Fruit fly (Drosophila melanogaster) whole organism, embryonic: ENCODE results near the gene hd.
A peak's percentile ranks its signal among the peaks of the same experiment; 100 is the strongest.

ENCODE experiments used
- ATbp ChIP-seq: fragments of 200-800 bp; sonication (Bioruptor generic); optimal IDR thresholded peaks from 2 replicates; lab custom pipeline; 2017; ENCODE audit warnings: missing biosample characterization, mild to moderate bottlenecking, missing genetic modification characterization, missing genetic modification reagents
- Asciz ChIP-seq: fragments of 200-800 bp; sonication (Bioruptor generic); optimal IDR thresholded peaks from 2 replicates; lab custom pipeline; 2017; ENCODE audit warnings: missing biosample characterization, mild to moderate bottlenecking, missing genetic modification characterization, missing genetic modification reagents
- BEAF-32 ChIP-seq: fragments of 200-800 bp; sonication (Bioruptor generic); optimal IDR thresholded peaks from 3 replicates; lab custom pipeline; 2017; ENCODE audit warnings: missing biosample characterization, missing genetic modification characterization, mild to moderate bottlenecking, moderate library complexity, missing genetic modification reagents
- CG10267 ChIP-seq: fragments of 200-800 bp; sonication (Bioruptor generic); optimal IDR thresholded peaks from 2 replicates; lab custom pipeline; 2018; ENCODE audit warnings: missing biosample characterization, mild to moderate bottlenecking, missing genetic modification characterization, moderate library complexity
- CG10979 ChIP-seq: fragments of 200-800 bp; sonication (Bioruptor generic); optimal IDR thresholded peaks from 2 replicates; lab custom pipeline; 2018; ENCODE audit warnings: missing biosample characterization, mild to moderate bottlenecking, missing genetic modification characterization, moderate library complexity
- CG11504 ChIP-seq: fragments of 200-800 bp; sonication (Bioruptor generic); optimal IDR thresholded peaks from 3 replicates; lab custom pipeline; 2019; ENCODE audit warnings: missing biosample characterization, mild to moderate bottlenecking, missing genetic modification characterization, moderate library complexity
- CG13424 ChIP-seq: fragments of 200-800 bp; sonication (Bioruptor generic); optimal IDR thresholded peaks from 2 replicates; lab custom pipeline; 2019; ENCODE audit warnings: missing biosample characterization, mild to moderate bottlenecking, missing genetic modification characterization, moderate library complexity
- CG13894 ChIP-seq: fragments of 200-800 bp; sonication (Bioruptor generic); optimal IDR thresholded peaks from 3 replicates; lab custom pipeline; 2018; ENCODE audit warnings: missing biosample characterization, mild to moderate bottlenecking, missing genetic modification characterization, moderate library complexity
- CG14710 ChIP-seq: fragments of 200-800 bp; sonication (Bioruptor generic); optimal IDR thresholded peaks from 3 replicates; lab custom pipeline; 2019; ENCODE audit warnings: missing biosample characterization, mild to moderate bottlenecking, missing genetic modification characterization, moderate library complexity
- CG15601 ChIP-seq: fragments of 200-800 bp; sonication (Bioruptor generic); optimal IDR thresholded peaks from 3 replicates; lab custom pipeline; 2019; ENCODE audit warnings: missing biosample characterization, mild to moderate bottlenecking, missing genetic modification characterization, moderate library complexity
- CG1603 ChIP-seq: fragments of 200-800 bp; sonication (Bioruptor generic); optimal IDR thresholded peaks from 2 replicates; lab custom pipeline; 2019; ENCODE audit warnings: missing biosample characterization, mild to moderate bottlenecking, missing genetic modification characterization, moderate library complexity
- CG17328 ChIP-seq: fragments of 200-800 bp; sonication (Bioruptor generic); IDR thresholded peaks from 2 replicates; pipeline ENCODE4 v1.3.6; 2022; ENCODE audit warnings: missing biosample characterization, missing genetic modification characterization
- CG18011 ChIP-seq: fragments of 200-800 bp; sonication (Bioruptor generic); optimal IDR thresholded peaks from 2 replicates; lab custom pipeline; 2017; ENCODE audit warnings: missing biosample characterization, missing genetic modification characterization, mild to moderate bottlenecking, moderate library complexity, missing genotype
- CG18262 ChIP-seq: fragments of 200-800 bp; optimal IDR thresholded peaks from 3 replicates; lab custom pipeline; 2019; ENCODE audit warnings: missing biosample characterization, mild to moderate bottlenecking, missing genetic modification characterization, moderate library complexity
- CG1832 ChIP-seq: fragments of 200-800 bp; sonication (Bioruptor generic); optimal IDR thresholded peaks from 2 replicates; lab custom pipeline; 2017; ENCODE audit warnings: missing biosample characterization, mild to moderate bottlenecking, missing genetic modification characterization, inconsistent platforms
- CG2202 ChIP-seq: fragments of 200-800 bp; sonication (Bioruptor generic); optimal IDR thresholded peaks from 2 replicates; lab custom pipeline; 2018; ENCODE audit warnings: missing biosample characterization, mild to moderate bottlenecking, missing genetic modification characterization
- CG4424 ChIP-seq: fragments of 200-800 bp; sonication (Bioruptor generic); optimal IDR thresholded peaks from 3 replicates; lab custom pipeline; 2016; ENCODE audit warnings: missing biosample characterization, missing genetic modification characterization
- CG4854 ChIP-seq: fragments of 200-800 bp; sonication (Bioruptor generic); optimal IDR thresholded peaks from 2 replicates; lab custom pipeline; 2016; ENCODE audit warnings: missing biosample characterization, missing genetic modification characterization, inconsistent platforms
- CG6813 ChIP-seq: fragments of 200-800 bp; sonication (Bioruptor generic); optimal IDR thresholded peaks from 2 replicates; lab custom pipeline; 2017; ENCODE audit warnings: missing biosample characterization, missing genetic modification characterization, mild to moderate bottlenecking, moderate library complexity, missing genetic modification reagents
- CG7745 ChIP-seq: fragments of 200-800 bp; sonication (Bioruptor generic); optimal IDR thresholded peaks from 2 replicates; lab custom pipeline; 2018; ENCODE audit warnings: missing biosample characterization, mild to moderate bottlenecking, missing genetic modification characterization, moderate library complexity
- CG7963 ChIP-seq: fragments of 200-800 bp; sonication (Bioruptor generic); IDR thresholded peaks from 3 replicates; pipeline ENCODE4 v1.3.6; 2022; ENCODE audit warnings: missing biosample characterization, missing genetic modification characterization; ENCODE audit not compliant: partially characterized antibody
- CG9727 ChIP-seq: fragments of 200-800 bp; sonication (Bioruptor generic); optimal IDR thresholded peaks from 3 replicates; lab custom pipeline; 2017; ENCODE audit warnings: missing biosample characterization, mild to moderate bottlenecking, missing genetic modification characterization
- CG9932 ChIP-seq: fragments of 200-800 bp; sonication (Bioruptor generic); IDR thresholded peaks from 2 replicates; pipeline ENCODE4 v1.3.6; 2022; ENCODE audit warnings: missing biosample characterization, missing genetic modification characterization
- D ChIP-seq, 2 experiments: fragments of 200-800 bp in 1 of 2; fragments of >200 bp in 1 of 2; sonication (Bioruptor generic) in 1 of 2; optimal IDR thresholded peaks; 2 replicates in 1 of 2; 3 replicates in 1 of 2; lab custom pipeline; 2017; ENCODE audit warnings: mild to moderate bottlenecking in 1 of 2, missing biosample characterization in 1 of 2, missing genetic modification characterization in 1 of 2, missing genetic modification reagents in 1 of 2
- Dfd ChIP-seq, 2 experiments: fragments of >200 bp; optimal IDR thresholded peaks; 2 replicates each; lab custom pipeline; 2017; ENCODE audit warnings: missing biosample characterization in 2 of 2, missing genetic modification characterization in 2 of 2
- Dip2 ChIP-seq: fragments of 200-800 bp; sonication (Bioruptor generic); IDR thresholded peaks from 2 replicates; pipeline ENCODE4 v1.3.6; 2022; ENCODE audit warnings: missing biosample characterization, missing genetic modification characterization
- Ets97D ChIP-seq: fragments of 200-800 bp; sonication (Bioruptor generic); optimal IDR thresholded peaks from 3 replicates; lab custom pipeline; 2016; ENCODE audit warnings: missing biosample characterization, missing genetic modification characterization
- HLHmδ ChIP-seq: fragments of 200-800 bp; sonication (Bioruptor generic); optimal IDR thresholded peaks from 2 replicates; lab custom pipeline; 2018; ENCODE audit warnings: missing biosample characterization, mild to moderate bottlenecking, missing genetic modification characterization, moderate library complexity
- Med ChIP-seq: fragments of 200-800 bp; sonication (Bioruptor generic); peaks from one replicate; lab custom pipeline; 2016; ENCODE audit warnings: missing biosample characterization, missing genetic modification characterization, mild to moderate bottlenecking, inconsistent platforms, moderate library complexity
- Nf-YB ChIP-seq: fragments of 200-800 bp; sonication (Bioruptor generic); optimal IDR thresholded peaks from 3 replicates; lab custom pipeline; 2019; ENCODE audit warnings: missing biosample characterization, mild to moderate bottlenecking, missing genetic modification characterization, moderate library complexity
- Xrp1 ChIP-seq: fragments of 200-800 bp; sonication (Bioruptor generic); IDR thresholded peaks from 2 replicates; pipeline ENCODE4 v1.3.6; 2022; ENCODE audit warnings: missing biosample characterization, missing genetic modification characterization
- ab ChIP-seq: fragments of 200-800 bp; sonication (Bioruptor generic); optimal IDR thresholded peaks from 2 replicates; lab custom pipeline; 2016; ENCODE audit warnings: missing biosample characterization, missing genetic modification characterization
- bigmax ChIP-seq: fragments of 200-800 bp; sonication (Bioruptor generic); optimal IDR thresholded peaks from 2 replicates; lab custom pipeline; 2018; ENCODE audit warnings: missing biosample characterization, mild to moderate bottlenecking, missing genetic modification characterization
- fd102C ChIP-seq: fragments of 200-800 bp; sonication (Bioruptor generic); optimal IDR thresholded peaks from 2 replicates; lab custom pipeline; 2018; ENCODE audit warnings: missing biosample characterization, mild to moderate bottlenecking, missing genetic modification characterization, moderate library complexity
- fru ChIP-seq: fragments of >200 bp; optimal IDR thresholded peaks from 2 replicates; lab custom pipeline; 2017
- gem ChIP-seq: fragments of 200-800 bp; sonication (Bioruptor generic); optimal IDR thresholded peaks from 2 replicates; lab custom pipeline; 2019; ENCODE audit warnings: missing biosample characterization, mild to moderate bottlenecking, missing genetic modification characterization, moderate library complexity
- kni ChIP-seq: fragments of 200-800 bp; sonication (Bioruptor generic); optimal IDR thresholded peaks from 3 replicates; lab custom pipeline; 2017; ENCODE audit warnings: mild to moderate bottlenecking, missing biosample characterization, missing genetic modification reagents, missing genetic modification characterization
- mld ChIP-seq: fragments of 200-800 bp; sonication (Bioruptor generic); IDR thresholded peaks from 3 replicates; pipeline ENCODE4 v1.3.6; 2022; ENCODE audit warnings: missing biosample characterization, missing genetic modification characterization; ENCODE audit not compliant: partially characterized antibody
- nerfin-1 ChIP-seq: fragments of 200-800 bp; sonication (Bioruptor generic); optimal IDR thresholded peaks from 3 replicates; lab custom pipeline; 2019; ENCODE audit warnings: missing biosample characterization, mild to moderate bottlenecking, missing genetic modification characterization, moderate library complexity
- odd ChIP-seq: fragments of 200-800 bp; sonication (Bioruptor generic); optimal IDR thresholded peaks from 2 replicates; lab custom pipeline; 2017; ENCODE audit warnings: missing biosample characterization, mild to moderate bottlenecking, missing genetic modification characterization
- pan ChIP-seq, 4 experiments: fragments of >200 bp in 3 of 4; fragments of 200-800 bp in 1 of 4; sonication (Bioruptor generic) in 1 of 4; optimal IDR thresholded peaks in 3 of 4; IDR thresholded peaks in 1 of 4; 2 replicates each; pipeline versions ENCODE4 v1.3.6 to Lab custom; 2017 to 2022; ENCODE audit warnings: missing biosample characterization in 2 of 4, missing genetic modification characterization in 2 of 4, mixed read lengths in 1 of 4
- sc ChIP-seq, 3 experiments: fragments of >200 bp in 2 of 3; fragments of 200-800 bp in 1 of 3; sonication (Bioruptor generic) in 1 of 3; optimal IDR thresholded peaks; 2 replicates in 2 of 3; 3 replicates in 1 of 3; lab custom pipeline; 2017; ENCODE audit warnings: mild to moderate bottlenecking in 1 of 3, missing biosample characterization in 1 of 3, missing genetic modification characterization in 1 of 3, missing genetic modification reagents in 1 of 3
- sens ChIP-seq: fragments of 200-800 bp; sonication (Bioruptor generic); peaks from one replicate; lab custom pipeline; 2016; ENCODE audit warnings: missing biosample characterization, missing genetic modification characterization
- stwl ChIP-seq: fragments of 200-800 bp; sonication (Bioruptor generic); optimal IDR thresholded peaks from 3 replicates; lab custom pipeline; 2018; ENCODE audit warnings: missing biosample characterization, mild to moderate bottlenecking, missing genetic modification characterization, moderate library complexity
- tio ChIP-seq: fragments of 200-800 bp; sonication (Bioruptor generic); optimal IDR thresholded peaks from 2 replicates; lab custom pipeline; 2017; ENCODE audit warnings: missing biosample characterization, missing genetic modification characterization, inconsistent platforms
- tll ChIP-seq, 2 experiments: fragments of 200-800 bp in 1 of 2; fragments of >200 bp in 1 of 2; sonication (Bioruptor generic) in 1 of 2; optimal IDR thresholded peaks; 2 replicates each; lab custom pipeline; 2017 to 2019; ENCODE audit warnings: missing biosample characterization in 2 of 2, missing genetic modification characterization in 2 of 2, mild to moderate bottlenecking in 1 of 2, moderate library complexity in 1 of 2
- twi ChIP-seq: fragments of 200-800 bp; optimal IDR thresholded peaks from 2 replicates; lab custom pipeline; 2019; ENCODE audit warnings: missing biosample characterization, mild to moderate bottlenecking, missing genetic modification characterization, moderate library complexity
- usp ChIP-seq: fragments of >200 bp; optimal IDR thresholded peaks from 2 replicates; lab custom pipeline; 2017; ENCODE audit warnings: missing biosample characterization, missing genetic modification characterization

The hd gene

dm6 chr3R:5327911-5328310 lies 46.9 kb downstream of the hd start (continued):
- TF ChIP-seq Ets97D (no peak), CG10979 (tag; lab: Kevin White, UChicago) (peak; percentile 6), HLHmδ (GFP tag; lab: Kevin White, UChicago) (peak; percentile 2), bigmax (GFP tag; lab: Kevin White, UChicago) (no peak), CG13894 (tag; lab: Kevin White, UChicago) (no peak), CG18262 (peak; percentile 20), CG11504 (peak; percentile 22), CG1832 (GFP tag; lab: Kevin White, UChicago) (no peak), fd102C (GFP tag; lab: Kevin White, UChicago) (peak; percentile 85), stwl (no peak), CG9727 (GFP tag; lab: Kevin White, UChicago) (peak; percentile 56), sc (optimal IDR thresholded peaks at IDR 0.05; lab: Kevin White, UChicago) (no peak), sc (GFP tag; optimal IDR thresholded peaks at IDR 0.05; lab: Kevin White, UChicago) (peak; percentile 48), CG4424 (GFP tag; lab: Kevin White, UChicago) (no peak), usp (no peak), gem (tag; lab: Kevin White, UChicago) (peak; percentile 29), Dip2 (GFP tag; lab: Robert Waterston, UW) (no peak), tio (GFP tag; lab: Kevin White, UChicago) (no peak), CG6813 (GFP tag; lab: Kevin White, UChicago) (peak; percentile 23), mld (GFP tag; lab: Robert Waterston, UW) (no peak), CG14710 (tag; lab: Kevin White, UChicago) (peak; percentile 29), Dfd (GFP tag; optimal IDR thresholded peaks at IDR 0.05; lab: Kevin White, UChicago) (no peak), sens (peak; percentile 89), Xrp1 (peak; percentile 24; the same call in 1 of the 2 replicates), CG18011 (GFP tag; lab: Kevin White, UChicago) (no peak), CG9932 (GFP tag; lab: Robert Waterston, UW) (no peak), Med (GFP tag; lab: Kevin White, UChicago) (peak; percentile 52), CG1603 (tag; lab: Kevin White, UChicago) (peak; percentile 53), CG7745 (tag; lab: Kevin White, UChicago) (peak; percentile 4), Asciz (peak; percentile 39), twi (peak; percentile 53), tll (GFP tag; optimal IDR thresholded peaks at IDR 0.05; lab: Kevin White, UChicago) (peak in 1 of 2 experiments; percentile 94), fru (lab: Kevin White, UChicago) (no peak), pan (optimal IDR thresholded peaks at IDR 0.05; lab: Kevin White, UChicago) (no peak), pan (GFP tag; optimal IDR thresholded peaks at IDR 0.05 in 1 of 2, IDR thresholded peaks at IDR 0.05 in 1 of 2) (no peak), CG7963 (GFP tag; lab: Robert Waterston, UW) (no peak), ab (GFP tag; lab: Kevin White, UChicago) (no peak), BEAF-32 (GFP tag; lab: Kevin White, UChicago) (no peak), CG15601 (no peak), nerfin-1 (tag; lab: Kevin White, UChicago) (no peak), D (optimal IDR thresholded peaks at IDR 0.05; lab: Kevin White, UChicago) (no peak), D (GFP tag; optimal IDR thresholded peaks at IDR 0.05; lab: Kevin White, UChicago) (peak; percentile 20), CG4854 (GFP tag; lab: Kevin White, UChicago) (no peak), CG10267 (tag; lab: Kevin White, UChicago) (no peak), ATbp (GFP tag; lab: Kevin White, UChicago) (peak; percentile 37), odd (GFP tag; lab: Kevin White, UChicago) (no peak), CG17328 (GFP tag; lab: Robert Waterston, UW) (peak; percentile 16; the same call in 1 of the 2 replicates), kni (GFP tag; lab: Kevin White, UChicago) (peak; percentile 43), Nf-YB (peak; percentile 55), CG2202 (tag; lab: Kevin White, UChicago) (peak; percentile 42), CG13424 (tag; lab: Kevin White, UChicago) (peak; percentile 12)
